Worm (Caenorhabditis elegans) whole organism, mixed stage, embryonic: ENCODE results near the gene nhr-267.
"Not testable (repeated sequence)": the region's sequence is repeated elsewhere in the genome, so short reads cannot be mapped to it uniquely, and the experiment has no call there.

Experiments
- M03D4.4 ChIP-seq: sonication (generic microtip); optimal IDR thresholded peaks from 2 replicates; lab custom pipeline; 2017; ENCODE audit warnings: mild to moderate bottlenecking, missing genetic modification characterization, missing compliant biosample characterization
- bed-3 ChIP-seq: fragments of 200-800 bp; sonication (Bioruptor generic); optimal IDR thresholded peaks from 3 replicates; lab custom pipeline; 2018; ENCODE audit warnings: mild to moderate bottlenecking, missing genetic modification characterization, moderate library complexity, missing compliant biosample characterization
- blmp-1 ChIP-seq: fragments of 150-350 bp; optimal IDR thresholded peaks from 2 replicates; lab custom pipeline; 2014; ENCODE audit warnings: missing biosample characterization, missing genetic modification characterization
- ceh-39 ChIP-seq: fragments of 150-350 bp; optimal IDR thresholded peaks from 2 replicates; lab custom pipeline; 2014; ENCODE audit warnings: missing biosample characterization, missing genetic modification characterization
- ceh-43 ChIP-seq: fragments of 200-800 bp; sonication (Bioruptor generic); optimal IDR thresholded peaks from 2 replicates; lab custom pipeline; 2018; ENCODE audit warnings: mild to moderate bottlenecking, missing genetic modification characterization, moderate library complexity, missing compliant biosample characterization
- ceh-83 ChIP-seq: fragments of 200-800 bp; sonication (Bioruptor generic); optimal IDR thresholded peaks from 2 replicates; lab custom pipeline; 2018; ENCODE audit warnings: mild to moderate bottlenecking, missing genetic modification characterization, missing compliant biosample characterization
- cnd-1 ChIP-seq: fragments of 200-800 bp; sonication (Bioruptor generic); optimal IDR thresholded peaks from 2 replicates; lab custom pipeline; 2018; ENCODE audit warnings: mild to moderate bottlenecking, missing genetic modification characterization, missing compliant biosample characterization
- drap-1 ChIP-seq: fragments of 200-800 bp; sonication (Bioruptor generic); optimal IDR thresholded peaks from 3 replicates; lab custom pipeline; 2018; ENCODE audit warnings: mild to moderate bottlenecking, missing genetic modification characterization, missing compliant biosample characterization
- elt-1 ChIP-seq: sonication (generic microtip); optimal IDR thresholded peaks from 2 replicates; lab custom pipeline; 2017; ENCODE audit warnings: missing genetic modification characterization, mild to moderate bottlenecking, missing compliant biosample characterization, antibody characterized with exemption, moderate library complexity, borderline replicate concordance; ENCODE audit not compliant: insufficient read depth
- elt-3 ChIP-seq: fragments of 150-350 bp; optimal IDR thresholded peaks from 2 replicates; lab custom pipeline; 2014; ENCODE audit warnings: missing biosample characterization, missing genetic modification characterization
- ham-2 ChIP-seq: fragments of 200-800 bp; sonication (Bioruptor generic); optimal IDR thresholded peaks from 2 replicates; lab custom pipeline; 2018; ENCODE audit warnings: mild to moderate bottlenecking, missing genetic modification characterization, missing compliant biosample characterization
- lin-13 ChIP-seq: fragments of 150-350 bp; optimal IDR thresholded peaks from 2 replicates; lab custom pipeline; 2014; ENCODE audit warnings: missing biosample characterization, missing genetic modification characterization
- lin-32 ChIP-seq: fragments of 200-800 bp; sonication (Bioruptor generic); optimal IDR thresholded peaks from 2 replicates; lab custom pipeline; 2018; ENCODE audit warnings: mild to moderate bottlenecking, missing genetic modification characterization, missing compliant biosample characterization
- mls-2 ChIP-seq: sonication (generic microtip); optimal IDR thresholded peaks from 2 replicates; lab custom pipeline; 2016; ENCODE audit warnings: mild to moderate bottlenecking, missing genetic modification characterization, moderate library complexity, missing compliant biosample characterization
- nhr-12 ChIP-seq: fragments of 150-350 bp; optimal IDR thresholded peaks from 2 replicates; lab custom pipeline; 2014; ENCODE audit warnings: missing biosample characterization, missing genetic modification characterization
- nhr-2 ChIP-seq: fragments of 150-350 bp; optimal IDR thresholded peaks from 2 replicates; lab custom pipeline; 2014; ENCODE audit warnings: missing biosample characterization, missing genetic modification characterization
- nhr-237 ChIP-seq: fragments of 150-350 bp; optimal IDR thresholded peaks from 2 replicates; lab custom pipeline; 2014; ENCODE audit warnings: missing biosample characterization, missing genetic modification characterization
- nhr-28 ChIP-seq: fragments of 150-350 bp; optimal IDR thresholded peaks from 2 replicates; lab custom pipeline; 2014; ENCODE audit warnings: missing biosample characterization, missing genetic modification characterization
- nhr-76 ChIP-seq: sonication (generic microtip); optimal IDR thresholded peaks from 2 replicates; lab custom pipeline; 2017; ENCODE audit warnings: missing biosample characterization, missing genetic modification characterization
- pha-4 ChIP-seq: fragments of 150-350 bp; optimal IDR thresholded peaks from 2 replicates; lab custom pipeline; 2018; ENCODE audit warnings: missing biosample characterization, missing genetic modification reagents, missing genetic modification characterization
- sem-2 ChIP-seq: fragments of 200-800 bp; sonication (Bioruptor generic); optimal IDR thresholded peaks from 2 replicates; lab custom pipeline; 2018; ENCODE audit warnings: mild to moderate bottlenecking, missing genetic modification characterization, missing compliant biosample characterization
- snpc-4 ChIP-seq: fragments of 150-350 bp; optimal IDR thresholded peaks from 2 replicates; lab custom pipeline; 2014; ENCODE audit warnings: missing biosample characterization, missing genetic modification characterization
- sptf-1 ChIP-seq: sonication (generic microtip); optimal IDR thresholded peaks from 2 replicates; lab custom pipeline; 2017; ENCODE audit warnings: mild to moderate bottlenecking, missing genetic modification characterization, moderate library complexity, missing compliant biosample characterization
- tbx-8 ChIP-seq: fragments of 200-800 bp; sonication (Bioruptor generic); optimal IDR thresholded peaks from 2 replicates; lab custom pipeline; 2018; ENCODE audit warnings: mild to moderate bottlenecking, missing genetic modification characterization, moderate library complexity, missing compliant biosample characterization
- unc-120 ChIP-seq: sonication (generic microtip); optimal IDR thresholded peaks from 2 replicates; lab custom pipeline; 2017; ENCODE audit warnings: missing genetic modification characterization, missing compliant biosample characterization; ENCODE audit not compliant: poor library complexity, severe bottlenecking
- unc-39 ChIP-seq: fragments of 150-350 bp; optimal IDR thresholded peaks from 2 replicates; lab custom pipeline; 2014; ENCODE audit warnings: missing biosample characterization, missing genetic modification characterization
- unc-62 ChIP-seq: fragments of 150-350 bp; optimal IDR thresholded peaks from 2 replicates; lab custom pipeline; 2014; ENCODE audit warnings: missing biosample characterization, missing genetic modification reagents, missing genetic modification characterization
- zip-8 ChIP-seq: fragments of 150-350 bp; optimal IDR thresholded peaks from 2 replicates; lab custom pipeline; 2014; ENCODE audit warnings: missing biosample characterization, missing genetic modification characterization
- ztf-11 ChIP-seq: fragments of 150-350 bp; optimal IDR thresholded peaks from 2 replicates; lab custom pipeline; 2014; ENCODE audit warnings: missing biosample characterization, missing genetic modification characterization

nhr-267 gene

DNA sequence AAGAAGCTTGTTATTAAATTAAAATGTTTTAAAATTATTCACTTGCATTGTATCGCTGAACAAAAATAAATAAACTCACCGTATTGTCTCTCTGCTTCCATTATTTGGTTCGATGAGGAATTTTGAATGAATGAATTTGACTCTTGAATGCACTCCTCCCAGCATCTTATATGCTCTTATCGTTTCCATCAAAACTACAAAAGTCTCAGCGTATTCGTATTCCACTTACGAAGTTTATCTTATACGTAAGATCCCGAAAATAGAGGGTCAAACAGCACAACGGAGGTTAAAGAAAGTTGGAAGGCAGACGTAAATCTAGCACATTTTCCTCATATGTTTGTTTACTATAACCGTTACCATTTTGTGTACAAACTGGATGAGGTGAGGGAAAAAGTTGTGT lies at the start of gene nhr-267:
TSS of gene nhr-267 (minus strand) at position 101 of the 400 bp plus-strand sequence.
- TF ChIP-seq mls-2 (tag; lab: Kevin White, UChicago); ceh-83 (GFP tag; lab: Kevin White, UChicago); ceh-43 (GFP tag; lab: Kevin White, UChicago): not testable (repeated sequence)

DNA sequence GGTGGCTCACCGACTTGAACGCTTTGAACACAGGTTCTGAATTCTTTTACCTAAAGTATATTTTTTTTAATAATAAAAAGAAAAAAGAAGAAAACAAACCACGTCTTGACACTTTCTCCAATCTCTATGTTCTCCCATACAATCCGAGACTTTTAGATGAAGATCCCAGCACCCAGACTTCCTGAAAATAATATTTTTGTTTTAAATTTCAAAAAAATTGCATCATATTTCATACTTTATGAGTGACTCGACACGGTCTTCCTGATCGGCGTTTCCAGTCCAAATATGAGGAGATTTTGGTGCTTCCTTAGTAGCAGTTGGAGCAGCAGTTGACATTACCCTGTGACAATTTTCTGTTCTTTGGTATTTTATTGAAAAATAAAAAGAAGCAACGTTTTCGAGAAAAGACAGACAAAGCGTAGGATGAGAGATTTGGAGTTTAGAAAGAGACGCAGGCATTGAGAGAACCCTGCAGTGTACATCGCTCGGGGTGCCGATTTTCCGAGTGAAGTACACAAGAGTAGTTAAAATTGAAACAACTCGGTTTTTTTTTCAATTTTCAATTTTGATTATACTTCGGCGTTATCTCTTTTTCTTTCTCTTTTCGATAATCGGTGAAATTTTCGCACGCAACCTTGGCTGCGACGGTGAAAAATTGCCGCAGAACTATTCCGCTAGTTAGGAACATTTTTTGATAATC lies 49.5 kb upstream of the nhr-267 start, which contains the start of the genes coa-4 and T20D3.14:
TSS of gene coa-4 (minus strand) at position 51 of the 700 bp plus-strand sequence.
TSS of gene T20D3.14 (minus strand) at position 358 of the 700 bp plus-strand sequence.
- no peak for TF ChIP-seq M03D4.4
- no peak for TF ChIP-seq elt-3 (tag; lab: Kevin White, UChicago)
- TF ChIP-seq elt-1 (tag; lab: Kevin White, UChicago), result no peak
- TF ChIP-seq nhr-237 (tag; lab: Kevin White, UChicago), result no peak
- no peak for TF ChIP-seq drap-1 (GFP tag; lab: Kevin White, UChicago)
- TF ChIP-seq cnd-1 (tag; lab: Kevin White, UChicago), result no peak
- no peak for TF ChIP-seq ztf-11 (tag; lab: Kevin White, UChicago)
- no peak for TF ChIP-seq pha-4
- TF ChIP-seq sptf-1 (tag; lab: Kevin White, UChicago), result no peak
- no peak for TF ChIP-seq ham-2
- no peak for TF ChIP-seq blmp-1 (tag; lab: Kevin White, UChicago)
- TF ChIP-seq sem-2 (GFP tag; lab: Kevin White, UChicago), result no peak
- TF ChIP-seq ceh-43 (GFP tag; lab: Kevin White, UChicago), result no peak
- TF ChIP-seq bed-3 (GFP tag; lab: Kevin White, UChicago), result no peak
- TF ChIP-seq unc-39 (tag; lab: Kevin White, UChicago), result no peak

DNA sequence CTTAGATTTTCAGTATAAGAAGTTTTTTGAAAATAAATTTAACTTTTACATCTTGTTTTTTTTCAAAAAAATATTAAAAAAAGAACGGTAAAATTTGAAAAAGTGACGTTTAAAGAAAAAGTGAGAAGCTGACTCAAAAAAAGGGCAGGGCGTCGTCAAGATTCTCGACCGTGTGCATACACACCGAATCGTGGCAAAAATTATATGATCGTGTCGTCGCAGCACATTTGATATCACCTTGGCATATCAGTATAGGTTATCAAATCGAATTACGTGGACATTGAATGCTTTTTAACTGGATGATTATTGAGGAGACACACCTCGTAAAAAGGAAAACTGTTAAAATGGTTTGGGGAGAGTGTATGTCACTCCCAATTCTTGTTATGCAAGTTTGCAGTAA lies 46.8 kb upstream of the nhr-267 start:
- no peak for TF ChIP-seq nhr-237 (tag; lab: Kevin White, UChicago)
- no peak for TF ChIP-seq unc-62
- TF ChIP-seq elt-1 (tag; lab: Kevin White, UChicago), result no peak
- TF ChIP-seq nhr-28 (tag; lab: Kevin White, UChicago), result no peak
- TF ChIP-seq ceh-83 (GFP tag; lab: Kevin White, UChicago), result no peak
- TF ChIP-seq unc-39 (tag; lab: Kevin White, UChicago), result no peak
- TF ChIP-seq bed-3 (GFP tag; lab: Kevin White, UChicago), result no peak
- no peak for TF ChIP-seq pha-4
- no peak for TF ChIP-seq nhr-12 (tag; lab: Kevin White, UChicago)
- TF ChIP-seq snpc-4 (tag; lab: Kevin White, UChicago), result no peak
- TF ChIP-seq nhr-76, result no peak
- TF ChIP-seq M03D4.4, result no peak
- no peak for TF ChIP-seq nhr-2 (tag; lab: Kevin White, UChicago)
- TF ChIP-seq ceh-39 (tag; lab: Kevin White, UChicago), result no peak
- TF ChIP-seq ceh-43 (GFP tag; lab: Kevin White, UChicago), result no peak
- no peak for TF ChIP-seq ztf-11 (tag; lab: Kevin White, UChicago)
- no peak for TF ChIP-seq tbx-8 (GFP tag; lab: Kevin White, UChicago)
- no peak for TF ChIP-seq mls-2 (tag; lab: Kevin White, UChicago)
- no peak for TF ChIP-seq sptf-1 (tag; lab: Kevin White, UChicago)
- TF ChIP-seq blmp-1 (tag; lab: Kevin White, UChicago), result no peak

DNA sequence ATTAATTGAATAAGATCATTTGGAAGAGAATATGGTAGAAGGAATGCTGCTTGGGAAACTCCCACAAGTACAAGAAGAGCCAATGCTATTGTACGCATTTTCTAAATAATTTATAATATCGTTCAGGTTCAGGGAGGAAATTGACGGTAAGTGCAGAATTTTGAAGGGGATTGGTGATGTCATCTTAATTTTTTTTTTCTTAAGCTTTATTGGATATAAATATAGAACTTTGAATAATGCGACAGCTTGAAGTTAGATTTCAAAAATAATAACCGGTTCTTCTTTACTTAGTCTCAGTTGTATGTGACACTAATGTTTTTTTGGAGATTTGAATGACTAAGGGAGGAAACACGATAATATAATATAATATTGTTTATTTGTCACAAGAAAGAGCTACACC lies 44.5 kb upstream of the nhr-267 start, which contains the start of gene nspg-7.1:
TSS of gene nspg-7.1 (minus strand) at position 101 of the 400 bp plus-strand sequence.
- TF ChIP-seq zip-8 (no peak), sem-2 (GFP tag; lab: Kevin White, UChicago) (no peak), nhr-12 (tag; lab: Kevin White, UChicago) (no peak), bed-3 (GFP tag; lab: Kevin White, UChicago) (no peak), ztf-11 (tag; lab: Kevin White, UChicago) (no peak), ham-2 (no peak), unc-39 (tag; lab: Kevin White, UChicago) (no peak), unc-62 (no peak), pha-4 (no peak), elt-1 (tag; lab: Kevin White, UChicago) (no peak), lin-32 (GFP tag; lab: Kevin White, UChicago) (no peak), blmp-1 (tag; lab: Kevin White, UChicago) (no peak), snpc-4 (tag; lab: Kevin White, UChicago) (no peak), unc-120 (no peak), lin-13 (no peak), tbx-8 (GFP tag; lab: Kevin White, UChicago) (no peak), nhr-2 (tag; lab: Kevin White, UChicago) (no peak), nhr-28 (tag; lab: Kevin White, UChicago) (no peak)
